Worm (Caenorhabditis elegans): ENCODE measurements around the gene F43E2.1.

The F43E2.1 gene

ce11 chrII:7374143-7374542 is 937 bp upstream of the F43E2.1 start, which contains the start of the genes mtch-1 and rpb-4 (continued):
- no peak for TF ChIP-seq nhr-11 (tag; optimal IDR thresholded peaks at IDR 0.05)
- TF ChIP-seq lim-7 (GFP tag; IDR thresholded peaks at IDR 0.05), result no peak
- TF ChIP-seq arid-1 (GFP tag; conservative IDR thresholded peaks at IDR 0.05), result no peak
- TF ChIP-seq zip-2 (tag; optimal IDR thresholded peaks at IDR 0.05), result no peak
- no peak for TF ChIP-seq Y48G9A.11 (GFP tag; IDR thresholded peaks at IDR 0.05)
- TF ChIP-seq ceh-82 (tag; optimal IDR thresholded peaks at IDR 0.05), result no peak
- TF ChIP-seq mxl-2 (GFP tag; conservative IDR thresholded peaks at IDR 0.05), result no peak
- TF ChIP-seq dmd-6 (GFP tag; IDR thresholded peaks at IDR 0.05), result no peak
- peak; percentile 30 for TF ChIP-seq T20F7.1 (GFP tag; optimal IDR thresholded peaks at IDR 0.05)
- TF ChIP-seq snpc-1.2 (GFP tag; IDR thresholded peaks at IDR 0.05), result no peak
- no peak for TF ChIP-seq ztf-11 (tag; optimal IDR thresholded peaks at IDR 0.05)
- TF ChIP-seq F44E2.7 (GFP tag; IDR thresholded peaks at IDR 0.05), result no peak
- peak; percentile 11 for TF ChIP-seq nhr-28 (tag; optimal IDR thresholded peaks at IDR 0.05)
- no peak for TF ChIP-seq lir-3 (tag; optimal IDR thresholded peaks at IDR 0.05)
- peak; percentile 81 for TF ChIP-seq aha-1 (tag)
- no peak for TF ChIP-seq F26F4.8 (GFP tag; conservative IDR thresholded peaks at IDR 0.05)
- TF ChIP-seq dpl-1 (GFP tag; optimal IDR thresholded peaks at IDR 0.05), result peak; percentile 34
- TF ChIP-seq nhr-77 (tag; optimal IDR thresholded peaks at IDR 0.05), result no peak
- TF ChIP-seq ama-1 (optimal IDR thresholded peaks at IDR 0.05), result no peak
- no peak for TF ChIP-seq F49E8.2 (tag; optimal IDR thresholded peaks at IDR 0.05; ENCODE audit: borderline replicate concordance)
- no peak for TF ChIP-seq fos-1 (tag; optimal IDR thresholded peaks at IDR 0.05)
- TF ChIP-seq F10B5.3 (tag; optimal IDR thresholded peaks at IDR 0.05), result no peak
- no peak for TF ChIP-seq zfp-2 (tag; optimal IDR thresholded peaks at IDR 0.05)
- TF ChIP-seq zfp-3 (GFP tag; conservative IDR thresholded peaks at IDR 0.05), result no peak
- no peak for TF ChIP-seq ztf-7 (tag; optimal IDR thresholded peaks at IDR 0.05)
- no peak for TF ChIP-seq ceh-32 (tag; optimal IDR thresholded peaks at IDR 0.05; ENCODE audit: poor library complexity)
- no peak for TF ChIP-seq hlh-11 (tag; optimal IDR thresholded peaks at IDR 0.05)
- no peak for TF ChIP-seq hmg-1.1 (GFP tag; IDR thresholded peaks at IDR 0.05)
- peak; percentile 29 for TF ChIP-seq hlh-30 (tag; optimal IDR thresholded peaks at IDR 0.05; ENCODE audit: insufficient read depth)
- no peak for TF ChIP-seq ceh-20 (GFP tag; IDR thresholded peaks at IDR 0.05)
- TF ChIP-seq nhr-237 (tag; optimal IDR thresholded peaks at IDR 0.05), result no peak
- TF ChIP-seq ceh-28 (tag; optimal IDR thresholded peaks at IDR 0.05), result no peak
- no peak for TF ChIP-seq lin-1 (GFP tag; IDR thresholded peaks at IDR 0.05)
- no peak for TF ChIP-seq madf-9 (GFP tag; conservative IDR thresholded peaks at IDR 0.05)
- TF ChIP-seq nhr-42 (GFP tag; IDR thresholded peaks at IDR 0.05), result no peak
- no peak for TF ChIP-seq Y5F2A.4 (GFP tag; optimal IDR thresholded peaks at IDR 0.05)
- TF ChIP-seq egl-43 (GFP tag; IDR thresholded peaks at IDR 0.05), result no peak
- no peak for TF ChIP-seq set-16 (GFP tag; IDR thresholded peaks at IDR 0.05)
- no peak for TF ChIP-seq zip-11 (GFP tag; IDR thresholded peaks at IDR 0.05)
- TF ChIP-seq duxl-1 (tag; optimal IDR thresholded peaks at IDR 0.05; ENCODE audit: poor library complexity), result no peak
- peak; percentile 85 for TF ChIP-seq nhr-6 (tag; optimal IDR thresholded peaks at IDR 0.05)
- TF ChIP-seq D1046.2 (GFP tag; IDR thresholded peaks at IDR 0.05), result no peak
- TF ChIP-seq php-3 (GFP tag; IDR thresholded peaks at IDR 0.05), result no peak
- no peak for TF ChIP-seq lin-13 (GFP tag; optimal IDR thresholded peaks at IDR 0.05)
- TF ChIP-seq unc-39 (tag; optimal IDR thresholded peaks at IDR 0.05), result no peak
- TF ChIP-seq mxl-3 (GFP tag; optimal IDR thresholded peaks at IDR 0.05), result no peak
- no peak for TF ChIP-seq gei-8 (GFP tag; optimal IDR thresholded peaks at IDR 0.05)
- peak; percentile 13 for TF ChIP-seq rbr-2 (tag; optimal IDR thresholded peaks at IDR 0.05)
- no peak for TF ChIP-seq dmd-9 (GFP tag; IDR thresholded peaks at IDR 0.05)
- TF ChIP-seq jun-1 (tag; optimal IDR thresholded peaks at IDR 0.05), result no peak
- TF ChIP-seq mep-1 (tag; optimal IDR thresholded peaks at IDR 0.05), result peak; percentile 66
- TF ChIP-seq pqm-1 (tag; optimal IDR thresholded peaks at IDR 0.05), result no peak
- no peak for TF ChIP-seq egl-27 (tag; optimal IDR thresholded peaks at IDR 0.05)
- TF ChIP-seq tag-97 (GFP tag; IDR thresholded peaks at IDR 0.05), result no peak

Measured in whole organism, L4 larva.